Fruit fly (Drosophila melanogaster) whole organism, pupa: ENCODE data around the gene Bub3.

Source experiments
- CG10348 ChIP-seq: fragments of 200-800 bp; sonication (Bioruptor generic); IDR thresholded peaks from 2 replicates; pipeline ENCODE4 v1.3.6; 2022; ENCODE audit warnings: missing biosample characterization, missing genetic modification characterization
- CG12605 ChIP-seq: fragments of 200-800 bp; sonication (Bioruptor generic); IDR thresholded peaks from 2 replicates; pipeline ENCODE4 v1.3.6; 2022; ENCODE audit warnings: missing biosample characterization, missing genetic modification characterization
- CG13204 ChIP-seq: fragments of 200-800 bp; sonication (Bioruptor generic); optimal IDR thresholded peaks from 2 replicates; lab custom pipeline; 2018; ENCODE audit warnings: missing biosample characterization, mild to moderate bottlenecking, missing genetic modification characterization, moderate library complexity
- CG14655 ChIP-seq: fragments of 200-800 bp; sonication (Bioruptor generic); optimal IDR thresholded peaks from 3 replicates; lab custom pipeline; 2017; ENCODE audit warnings: mild to moderate bottlenecking, missing biosample characterization, missing genetic modification reagents, missing genetic modification characterization
- CG15710 ChIP-seq: fragments of 200-800 bp; sonication (Bioruptor generic); optimal IDR thresholded peaks from 2 replicates; lab custom pipeline; 2018; ENCODE audit warnings: missing biosample characterization, mild to moderate bottlenecking, missing genetic modification characterization, moderate library complexity
- CG17806 ChIP-seq: fragments of 200-800 bp; sonication (Bioruptor generic); optimal IDR thresholded peaks from 2 replicates; lab custom pipeline; 2018; ENCODE audit warnings: missing biosample characterization, mild to moderate bottlenecking, missing genetic modification characterization, moderate library complexity
- CG32121 ChIP-seq: fragments of 200-800 bp; sonication (Bioruptor generic); IDR thresholded peaks from 2 replicates; pipeline ENCODE4 v1.3.6; 2022; ENCODE audit warnings: missing biosample characterization, missing genetic modification characterization
- CG34367 ChIP-seq: fragments of 200-800 bp; sonication (Bioruptor generic); optimal IDR thresholded peaks from 2 replicates; lab custom pipeline; 2018; ENCODE audit warnings: missing biosample characterization, mild to moderate bottlenecking, missing genetic modification characterization
- CG4496 ChIP-seq: fragments of 200-800 bp; sonication (Bioruptor generic); IDR thresholded peaks from 3 replicates; pipeline ENCODE4 v1.3.6; 2022; ENCODE audit warnings: missing biosample characterization, missing genetic modification characterization
- CG8159 ChIP-seq: fragments of 200-800 bp; sonication (Bioruptor generic); optimal IDR thresholded peaks from 3 replicates; lab custom pipeline; 2018; ENCODE audit warnings: missing biosample characterization, mild to moderate bottlenecking, missing genetic modification characterization, moderate library complexity
- CG8301 ChIP-seq: fragments of 200-800 bp; sonication (Bioruptor generic); optimal IDR thresholded peaks from 2 replicates; lab custom pipeline; 2018; ENCODE audit warnings: missing biosample characterization, mild to moderate bottlenecking, missing genetic modification characterization
- CG9948 ChIP-seq: fragments of 200-800 bp; sonication (Bioruptor generic); optimal IDR thresholded peaks from 2 replicates; lab custom pipeline; 2018; ENCODE audit warnings: missing biosample characterization, mild to moderate bottlenecking, missing genetic modification characterization, moderate library complexity
- D1 ChIP-seq: fragments of 200-800 bp; sonication (Bioruptor generic); optimal IDR thresholded peaks from 2 replicates; lab custom pipeline; 2018; ENCODE audit warnings: missing biosample characterization, mild to moderate bottlenecking, missing genetic modification characterization, moderate library complexity
- EcR ChIP-seq: fragments of 200-800 bp; sonication (Bioruptor generic); optimal IDR thresholded peaks from 3 replicates; lab custom pipeline; 2019; ENCODE audit warnings: missing biosample characterization, missing genetic modification characterization, mild to moderate bottlenecking, moderate library complexity, missing genetic modification reagents
- Ets98B ChIP-seq: fragments of 200-800 bp; sonication (Bioruptor generic); IDR thresholded peaks from 2 replicates; pipeline ENCODE4 v1.3.6; 2022; ENCODE audit warnings: missing biosample characterization, missing genetic modification characterization
- Pif1A ChIP-seq: fragments of 200-800 bp; sonication (Bioruptor generic); optimal IDR thresholded peaks from 3 replicates; lab custom pipeline; 2016; ENCODE audit warnings: missing biosample characterization, missing genetic modification characterization
- Pif1B ChIP-seq: fragments of 200-800 bp; sonication (Bioruptor generic); optimal IDR thresholded peaks from 3 replicates; lab custom pipeline; 2016; ENCODE audit warnings: missing biosample characterization, missing genetic modification characterization
- Snoo ChIP-seq: fragments of 200-800 bp; sonication (Bioruptor generic); optimal IDR thresholded peaks from 3 replicates; lab custom pipeline; 2017; ENCODE audit warnings: missing biosample characterization, mild to moderate bottlenecking, missing genetic modification characterization, inconsistent platforms
- fd96Ca ChIP-seq: fragments of 200-800 bp; sonication (Bioruptor generic); IDR thresholded peaks from 3 replicates; pipeline ENCODE4 v1.3.6; 2022; ENCODE audit warnings: missing biosample characterization, missing genetic modification characterization
- gl ChIP-seq: fragments of 200-800 bp; sonication (Bioruptor generic); optimal IDR thresholded peaks from 2 replicates; lab custom pipeline; 2018; ENCODE audit warnings: missing biosample characterization, mild to moderate bottlenecking, missing genetic modification characterization
- rn ChIP-seq: fragments of 200-800 bp; sonication (Bioruptor generic); IDR thresholded peaks from 2 replicates; pipeline ENCODE4 v1.3.6; 2022; ENCODE audit warnings: missing biosample characterization, missing genetic modification characterization

Bub3 gene

DNA sequence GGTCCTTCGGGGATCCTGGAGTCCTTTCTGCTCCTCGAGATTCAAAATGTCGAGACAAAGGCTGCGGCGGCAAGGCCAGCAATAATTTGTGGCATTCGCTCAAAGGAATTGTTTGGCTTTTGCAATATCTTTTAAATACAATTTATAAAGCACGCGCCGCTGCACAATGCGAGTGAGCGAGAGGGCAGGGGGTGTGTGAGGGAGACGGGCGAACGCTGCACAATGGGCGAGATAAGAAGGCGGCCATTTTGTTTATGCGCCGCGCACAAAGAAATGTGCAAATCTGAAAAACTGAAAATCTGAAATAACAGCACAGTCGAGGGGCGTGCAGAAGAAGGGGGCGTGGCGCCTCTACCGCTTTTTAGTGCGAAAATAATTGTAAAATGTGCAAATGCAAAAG lies 33.1 kb upstream of the Bub3 start:
- TF ChIP-seq CG8301 (tag; lab: Kevin White, UChicago) = no peak
- no peak for TF ChIP-seq gl (tag; lab: Kevin White, UChicago)
- TF ChIP-seq fd96Ca (GFP tag; lab: Robert Waterston, UW) = no peak
- TF ChIP-seq CG34367 (tag; lab: Kevin White, UChicago) = no peak
- TF ChIP-seq, all 21 proteins: peak for 0

DNA sequence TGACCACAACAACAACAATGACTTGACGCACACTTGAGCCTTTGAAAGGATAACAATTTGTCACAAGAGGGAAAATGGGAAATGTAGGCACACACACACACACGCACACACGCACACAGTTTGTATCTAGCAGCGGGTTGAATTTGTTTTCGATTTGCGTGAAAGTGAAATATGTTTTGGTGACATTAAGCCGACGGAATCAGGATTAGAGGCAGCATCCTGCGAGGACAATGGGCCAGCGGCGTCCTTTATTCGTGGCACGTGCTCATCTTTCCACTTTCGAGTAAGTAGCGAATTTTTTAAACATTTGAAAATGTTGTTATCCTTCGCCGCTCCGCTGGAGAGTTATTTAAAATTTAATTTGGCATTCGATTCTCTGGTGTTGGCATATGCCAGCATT lies 32.0 kb upstream of the Bub3 start:
- TF ChIP-seq CG34367 (tag; lab: Kevin White, UChicago) = no peak
- TF ChIP-seq CG12605 (GFP tag; lab: Robert Waterston, UW) = no peak
- TF ChIP-seq CG10348 (GFP tag; lab: Robert Waterston, UW) = no peak
- no peak for TF ChIP-seq CG17806 (tag; lab: Kevin White, UChicago)
- TF ChIP-seq CG4496 (GFP tag; lab: Robert Waterston, UW) = no peak
- no peak for TF ChIP-seq CG8301 (tag; lab: Kevin White, UChicago)
- TF ChIP-seq CG13204 (GFP tag; lab: Kevin White, UChicago) = no peak
- no peak for TF ChIP-seq Snoo
- no peak for TF ChIP-seq CG14655 (GFP tag; lab: Kevin White, UChicago)
- TF ChIP-seq CG8159 (tag; lab: Kevin White, UChicago) = no peak
- TF ChIP-seq Pif1B (GFP tag; lab: Kevin White, UChicago) = no peak
- TF ChIP-seq CG32121 (GFP tag; lab: Robert Waterston, UW) = no peak
- no peak for TF ChIP-seq Ets98B
- TF ChIP-seq fd96Ca (GFP tag; lab: Robert Waterston, UW) = no peak
- no peak for TF ChIP-seq EcR (GFP tag; lab: Kevin White, UChicago)
- no peak for TF ChIP-seq CG15710 (tag; lab: Kevin White, UChicago)
- no peak for TF ChIP-seq Pif1A
- no peak for TF ChIP-seq rn (GFP tag; lab: Robert Waterston, UW)
- TF ChIP-seq D1 = no peak
- no peak for TF ChIP-seq CG9948 (tag; lab: Kevin White, UChicago)

DNA sequence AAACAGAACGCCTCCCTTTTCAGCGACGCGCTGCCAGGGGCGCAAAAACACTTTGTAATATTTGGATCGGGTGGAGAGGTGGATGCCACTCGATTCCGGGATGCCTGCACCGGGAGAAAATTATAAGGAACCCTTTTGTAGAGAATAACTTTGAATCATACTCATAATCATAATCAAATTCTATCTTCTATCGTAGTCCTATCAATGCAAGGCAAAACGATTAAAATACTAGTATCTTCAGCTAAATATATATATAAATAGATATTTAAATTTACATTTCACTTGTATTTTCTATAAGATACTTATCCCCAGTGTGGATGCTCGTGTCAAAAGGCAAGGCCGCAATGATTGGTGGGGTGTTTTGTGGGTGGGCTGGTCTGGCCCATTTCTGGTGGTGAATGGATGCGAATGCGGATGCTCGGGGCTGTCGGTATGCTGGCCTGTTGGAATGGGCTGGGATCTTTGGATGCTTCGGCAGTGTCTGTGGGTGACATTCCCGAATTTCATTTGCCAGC lies 30.6 kb upstream of the Bub3 start:
- no peak for TF ChIP-seq D1
- TF ChIP-seq CG4496 (GFP tag; lab: Robert Waterston, UW) = no peak
- no peak for TF ChIP-seq gl (tag; lab: Kevin White, UChicago)
- TF ChIP-seq Pif1A = no peak
- TF ChIP-seq CG12605 (GFP tag; lab: Robert Waterston, UW) = no peak
- TF ChIP-seq Ets98B = no peak
- TF ChIP-seq Snoo = no peak
- TF ChIP-seq fd96Ca (GFP tag; lab: Robert Waterston, UW) = no peak
- TF ChIP-seq CG14655 (GFP tag; lab: Kevin White, UChicago) = no peak
- no peak for TF ChIP-seq CG15710 (tag; lab: Kevin White, UChicago)
- no peak for TF ChIP-seq CG32121 (GFP tag; lab: Robert Waterston, UW)
- no peak for TF ChIP-seq CG8159 (tag; lab: Kevin White, UChicago)
- TF ChIP-seq CG13204 (GFP tag; lab: Kevin White, UChicago) = no peak
- no peak for TF ChIP-seq CG17806 (tag; lab: Kevin White, UChicago)
- no peak for TF ChIP-seq rn (GFP tag; lab: Robert Waterston, UW)
- TF ChIP-seq CG8301 (tag; lab: Kevin White, UChicago) = no peak
- no peak for TF ChIP-seq CG34367 (tag; lab: Kevin White, UChicago)

DNA sequence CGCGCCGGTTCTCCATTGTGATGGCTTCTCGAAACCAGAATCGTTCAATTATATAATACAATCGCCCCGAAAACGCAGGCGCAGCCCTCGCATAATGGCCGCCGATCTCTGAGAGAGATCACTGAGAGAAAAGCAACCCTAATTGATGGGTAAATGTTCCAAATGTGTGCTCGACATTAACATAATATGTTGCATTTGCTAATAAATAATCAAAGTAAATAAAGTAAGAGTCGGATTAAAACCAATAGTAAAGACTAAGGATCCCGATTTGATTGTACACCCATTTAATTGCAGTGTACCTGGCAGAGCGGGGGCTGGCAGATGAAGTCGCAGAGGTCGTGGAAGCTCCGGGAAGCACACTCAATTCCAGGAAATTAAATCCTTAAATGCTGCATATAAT lies 29.3 kb upstream of the Bub3 start:
- TF ChIP-seq Ets98B = no peak

DNA sequence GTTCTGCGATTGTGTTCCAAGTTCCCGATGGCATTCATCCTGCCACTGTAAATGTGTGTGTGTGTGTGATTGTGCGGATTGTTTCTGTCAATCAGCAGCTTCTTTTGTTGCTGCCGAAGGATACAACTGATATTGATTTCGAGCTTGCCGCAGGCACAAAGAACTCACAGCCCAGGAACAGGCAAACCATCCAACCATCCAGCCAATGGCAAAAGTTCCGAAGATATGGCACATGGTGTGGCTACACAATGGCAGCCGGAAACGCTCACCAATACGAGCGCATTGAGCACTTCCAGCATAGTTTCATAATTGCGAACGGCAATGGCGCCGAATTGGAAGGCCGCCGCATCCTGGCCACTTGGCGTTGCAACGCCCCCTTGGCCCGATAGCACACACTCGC lies 26.5 kb upstream of the Bub3 start:
- TF ChIP-seq D1 (no peak), Ets98B (no peak), gl (tag; lab: Kevin White, UChicago) (no peak), CG13204 (GFP tag; lab: Kevin White, UChicago) (no peak), CG10348 (GFP tag; lab: Robert Waterston, UW) (no peak), CG4496 (GFP tag; lab: Robert Waterston, UW) (no peak), CG34367 (tag; lab: Kevin White, UChicago) (no peak)

DNA sequence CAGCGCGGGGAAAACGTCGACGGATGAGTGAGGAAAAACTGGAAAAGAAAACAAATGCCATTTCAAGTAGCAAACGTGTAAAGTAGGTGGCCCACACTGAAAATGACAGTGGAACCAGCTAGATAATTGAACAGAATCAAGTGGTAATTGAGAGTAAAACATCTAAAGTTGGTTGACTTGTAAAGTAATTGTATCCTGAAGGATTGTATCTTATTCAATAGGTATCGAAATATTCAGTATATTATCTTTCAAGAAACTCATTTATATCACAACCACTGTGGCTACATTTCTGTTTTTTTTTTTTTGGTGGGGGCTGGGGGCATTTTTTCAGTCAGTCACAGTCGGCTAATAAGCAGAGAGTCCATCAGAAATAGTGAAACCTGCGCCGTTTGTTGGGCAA lies 24.0 kb upstream of the Bub3 start:
- TF ChIP-seq Ets98B = peak; percentile 58; the same call in 1 of the 2 replicates
- TF ChIP-seq CG4496 (GFP tag; lab: Robert Waterston, UW) = peak; percentile 39; the same call in 1 of the 3 replicates
- no peak for TF ChIP-seq CG8301 (tag; lab: Kevin White, UChicago)

DNA sequence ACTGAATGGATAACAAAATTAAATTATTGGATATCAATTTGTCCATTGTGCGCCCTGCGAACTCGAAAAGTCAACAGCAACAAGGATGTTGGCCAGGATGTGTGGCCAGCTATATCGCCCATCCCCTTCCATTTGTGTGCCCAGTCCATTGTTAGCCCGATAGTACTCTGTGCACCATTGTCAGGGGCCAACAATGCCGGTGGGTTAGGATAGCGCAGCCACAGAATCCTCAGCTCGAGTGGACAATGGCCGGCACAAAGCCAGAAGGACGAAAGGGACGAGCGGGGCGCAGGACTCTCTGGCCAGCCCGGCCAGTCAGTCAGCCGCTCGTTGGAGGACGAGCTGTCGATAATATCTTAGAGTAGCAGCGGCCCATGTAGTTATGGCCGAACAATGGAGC lies 22.6 kb upstream of the Bub3 start:
- TF ChIP-seq Snoo (no peak), CG12605 (GFP tag; lab: Robert Waterston, UW) (no peak), CG8159 (tag; lab: Kevin White, UChicago) (no peak), rn (GFP tag; lab: Robert Waterston, UW) (no peak), Pif1A (no peak)
